Fruit fly (Drosophila melanogaster): ENCODE data around the gene Es2.

DNA sequence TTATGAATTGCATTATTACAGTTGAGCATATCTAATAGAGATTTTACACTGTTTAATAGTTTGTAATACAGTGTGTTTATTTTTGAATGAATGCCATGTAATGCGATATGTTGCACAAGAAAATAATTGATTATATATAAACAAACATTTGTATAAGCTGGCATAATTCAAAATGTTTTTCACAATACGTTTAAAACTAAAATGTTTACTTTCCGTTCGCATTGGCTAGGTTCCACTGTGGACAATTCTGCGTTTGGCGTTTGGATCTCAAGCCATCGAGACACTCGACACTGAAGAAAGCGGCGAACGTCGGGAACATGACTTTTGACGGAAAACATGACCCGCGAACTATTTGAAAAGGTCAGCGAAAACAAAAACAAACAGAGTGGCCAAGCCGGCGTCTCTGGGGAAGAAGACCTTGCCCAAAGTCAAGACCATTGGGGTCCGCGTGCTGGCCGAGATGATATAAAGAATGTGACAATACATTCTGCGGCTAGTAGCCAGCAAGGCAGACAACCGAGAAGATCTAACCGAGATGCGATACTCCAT lies 12.1 kb downstream of the Es2 start, which contains the start of gene Cp7Fb:
- no peak for TF ChIP-seq CG8478 (optimal IDR thresholded peaks at IDR 0.05)
- TF ChIP-seq CTCF (optimal IDR thresholded peaks at IDR 0.05), result no peak
